Worm (Caenorhabditis elegans) whole organism, L4/young adult: ENCODE results near the gene pfk-1.2.

Experiments used
- W03F9.2 ChIP-seq: fragments of 150-350 bp; optimal IDR thresholded peaks from 2 replicates; lab custom pipeline; 2014; ENCODE audit warnings: missing biosample characterization, missing genetic modification characterization
- dao-5 ChIP-seq: sonication (generic microtip); optimal IDR thresholded peaks from 2 replicates; lab custom pipeline; 2016; ENCODE audit warnings: missing genotype, missing genetic modification characterization, moderate library complexity, missing compliant biosample characterization
- him-1 ChIP-seq: sonication (generic microtip); optimal IDR thresholded peaks from 2 replicates; lab custom pipeline; 2016; ENCODE audit warnings: missing genotype, missing genetic modification reagents, missing genetic modification characterization, missing compliant biosample characterization

pfk-1.2 gene

DNA sequence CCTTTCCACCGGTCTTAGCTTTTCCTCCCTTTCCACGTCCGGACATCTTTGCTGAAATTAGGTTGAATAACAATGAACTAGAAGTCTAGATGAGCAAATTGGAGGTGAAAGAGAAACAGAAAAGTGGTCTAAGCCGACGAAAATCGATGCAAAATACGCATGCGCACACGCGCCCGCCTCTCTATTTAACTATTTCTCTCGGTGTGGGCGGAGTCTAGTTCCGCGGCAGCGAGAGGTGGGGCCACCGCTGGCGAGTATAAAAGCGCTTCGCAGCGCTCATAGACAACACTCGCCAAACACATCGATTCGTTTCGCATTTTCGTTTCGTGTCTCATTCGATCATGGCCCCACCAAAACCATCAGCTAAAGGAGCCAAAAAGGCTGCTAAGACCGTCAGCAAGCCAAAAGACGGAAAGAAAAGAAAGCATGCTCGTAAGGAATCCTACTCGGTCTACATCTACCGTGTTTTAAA lies 13.7 kb downstream of the pfk-1.2 start, which contains the start of the genes his-35 and his-41:
his-35 (minus strand) TSS at position 51 of the 472 bp plus-strand sequence.
his-41 (plus strand) TSS at position 299 of the 472 bp plus-strand sequence.
- TF ChIP-seq him-1 (tag; lab: Kevin White, UChicago) (no peak), W03F9.2 (tag; lab: Kevin White, UChicago) (no peak), dao-5 (tag; lab: Kevin White, UChicago) (no peak)

DNA sequence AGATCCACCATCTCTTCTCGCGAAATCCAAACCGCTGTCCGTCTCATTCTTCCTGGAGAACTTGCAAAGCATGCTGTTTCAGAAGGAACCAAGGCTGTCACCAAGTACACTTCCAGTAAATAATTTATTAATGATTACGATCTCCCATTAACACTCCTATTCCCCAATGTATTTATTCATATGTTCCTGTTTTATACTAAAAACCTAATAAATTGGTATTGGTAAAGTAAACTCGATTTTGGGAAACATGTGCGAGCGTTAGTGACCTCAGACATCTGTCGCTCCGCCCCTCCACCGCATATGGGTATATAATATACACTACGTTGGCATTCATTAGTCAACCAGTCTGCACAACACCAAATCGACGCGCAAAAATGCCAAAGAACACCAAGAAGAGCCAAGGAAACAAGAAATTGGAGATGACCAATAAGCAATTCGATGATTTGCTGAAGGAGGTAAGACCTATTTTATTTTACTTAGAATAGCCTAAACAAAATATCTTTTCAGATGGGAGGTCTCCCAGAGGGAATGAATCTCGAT lies 14.5 kb downstream of the pfk-1.2 start, which contains the start of gene C50F4.6:
C50F4.6 (plus strand) TSS at position 51 of the 540 bp plus-strand sequence.
- TF ChIP-seq him-1 (tag; lab: Kevin White, UChicago), result no peak
- TF ChIP-seq dao-5 (tag; lab: Kevin White, UChicago), result no peak
- TF ChIP-seq W03F9.2 (tag; lab: Kevin White, UChicago), result no peak

DNA sequence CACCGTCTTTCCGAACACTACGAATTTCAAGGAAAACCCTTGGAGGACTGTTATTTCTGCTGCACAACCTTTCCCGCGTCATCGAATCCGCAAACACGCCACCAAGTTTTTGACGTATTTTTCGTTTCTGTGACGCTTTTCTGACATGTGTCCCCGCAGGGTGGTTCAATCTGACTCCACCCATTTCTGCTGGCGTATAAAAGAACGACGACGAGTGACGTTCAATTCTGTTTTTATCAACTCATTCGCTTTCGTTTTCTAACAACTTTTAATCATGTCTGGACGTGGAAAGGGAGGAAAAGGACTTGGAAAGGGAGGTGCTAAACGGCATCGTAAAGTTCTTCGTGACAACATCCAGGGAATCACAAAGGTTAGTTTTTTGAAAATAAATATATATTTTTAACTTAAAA lies 15.3 kb downstream of the pfk-1.2 start, which contains the start of gene his-37:
his-37 (plus strand) TSS at position 246 of the 410 bp plus-strand sequence.
- TF ChIP-seq dao-5 (tag; lab: Kevin White, UChicago) (peak; percentile 37), him-1 (tag; lab: Kevin White, UChicago) (peak; percentile 96), W03F9.2 (tag; lab: Kevin White, UChicago) (peak; percentile 97)

DNA sequence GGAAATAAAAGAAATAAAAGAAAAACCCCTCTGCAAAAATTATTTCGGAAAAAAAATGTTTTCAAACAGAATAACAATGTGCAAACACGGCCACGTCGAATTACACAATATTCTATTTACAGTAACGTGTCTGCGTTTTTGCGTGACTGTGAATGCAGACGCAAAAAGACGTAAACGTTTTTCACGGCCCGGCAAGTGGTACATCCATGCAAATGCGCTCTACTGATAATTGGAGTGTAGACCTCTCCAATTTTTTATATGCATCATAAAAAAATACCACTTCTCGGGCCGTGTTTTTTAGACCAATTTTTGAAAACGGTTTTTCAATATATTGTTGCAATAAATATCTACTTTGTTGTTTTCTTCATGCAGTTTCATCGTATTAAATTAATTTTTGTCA lies 17.9 kb downstream of the pfk-1.2 start, which contains the start of gene nstp-10:
nstp-10 (minus strand) TSS at position 378 of the 400 bp plus-strand sequence.
- TF ChIP-seq W03F9.2 (tag; lab: Kevin White, UChicago) (peak; percentile 65), dao-5 (tag; lab: Kevin White, UChicago) (no peak), him-1 (tag; lab: Kevin White, UChicago) (no peak)

DNA sequence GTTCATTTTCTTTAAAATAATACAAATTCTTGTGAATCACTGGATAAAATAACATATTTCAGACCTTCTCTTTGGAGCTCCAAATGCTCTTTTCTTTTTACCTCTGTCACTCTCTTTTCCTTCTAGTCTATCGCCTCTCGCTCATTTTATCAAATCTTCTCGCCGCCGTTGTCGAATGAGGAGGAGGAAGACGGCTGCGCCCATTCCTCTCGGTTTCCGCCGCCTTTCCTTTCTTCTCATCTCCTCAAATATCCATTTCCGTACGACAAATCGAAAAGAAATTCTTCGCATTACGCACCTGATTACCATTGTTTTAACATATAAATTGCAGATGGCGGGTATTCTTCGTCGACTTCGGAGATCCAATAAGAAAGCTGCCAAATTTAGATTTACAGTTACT lies 18.7 kb downstream of the pfk-1.2 start, which contains the start of gene ehbp-1:
ehbp-1 (plus strand) TSS at position 332 of the 400 bp plus-strand sequence.
- no peak for TF ChIP-seq W03F9.2 (tag; lab: Kevin White, UChicago)
- no peak for TF ChIP-seq him-1 (tag; lab: Kevin White, UChicago)
- TF ChIP-seq dao-5 (tag; lab: Kevin White, UChicago), result no peak

DNA sequence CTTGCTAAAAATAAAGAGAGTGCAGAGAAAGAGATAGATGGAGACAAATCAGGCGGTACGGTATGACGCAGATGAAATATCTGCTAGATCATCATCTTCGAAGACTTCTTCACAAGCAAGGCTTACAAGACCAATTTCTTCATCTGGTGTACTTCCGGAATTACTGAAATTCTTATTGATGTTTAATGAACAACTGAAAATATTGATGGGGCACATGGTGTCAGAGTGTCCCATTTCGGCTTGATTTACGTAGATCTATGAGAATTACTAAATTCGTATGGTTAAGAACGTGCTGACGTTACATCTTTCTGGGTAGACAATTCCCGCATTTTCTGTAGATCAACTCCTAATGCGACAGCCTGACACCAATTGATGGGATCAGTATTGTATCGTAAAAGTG lies 25.1 kb downstream of the pfk-1.2 start:
- TF ChIP-seq W03F9.2 (tag; lab: Kevin White, UChicago) (no peak), him-1 (tag; lab: Kevin White, UChicago) (no peak), dao-5 (tag; lab: Kevin White, UChicago) (no peak)

DNA sequence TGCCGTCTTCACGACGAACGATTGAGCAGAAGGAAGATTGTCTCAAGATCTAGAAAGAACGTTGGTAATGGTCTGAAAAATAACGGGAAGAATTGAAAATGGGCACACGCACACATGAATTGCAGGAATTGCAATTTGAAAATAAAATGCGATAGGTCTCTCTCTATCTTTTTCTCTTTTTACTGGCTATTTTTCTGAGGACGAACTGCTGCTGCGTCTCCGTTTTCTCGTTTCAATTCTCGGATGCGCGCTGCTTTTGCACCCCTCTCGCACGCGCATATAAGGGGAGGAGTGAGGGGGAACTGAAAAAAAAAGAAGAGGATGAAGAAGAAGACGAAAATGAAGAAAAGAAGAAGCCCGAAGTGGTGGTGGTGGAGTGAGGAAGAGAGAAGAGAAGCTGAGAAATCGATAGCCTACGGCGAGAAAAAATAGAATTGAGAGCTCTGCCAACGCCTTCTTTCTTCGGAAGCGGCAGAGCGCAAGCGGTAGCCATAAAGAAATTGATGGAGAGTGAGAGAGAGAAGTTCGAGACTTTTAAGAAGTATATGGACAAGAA lies 30.1 kb downstream of the pfk-1.2 start, which contains the start of gene rgef-1:
rgef-1 (minus strand) TSS at position 51 of the 556 bp plus-strand sequence.
- TF ChIP-seq W03F9.2 (tag; lab: Kevin White, UChicago), result no peak
- TF ChIP-seq him-1 (tag; lab: Kevin White, UChicago), result peak; percentile 61

DNA sequence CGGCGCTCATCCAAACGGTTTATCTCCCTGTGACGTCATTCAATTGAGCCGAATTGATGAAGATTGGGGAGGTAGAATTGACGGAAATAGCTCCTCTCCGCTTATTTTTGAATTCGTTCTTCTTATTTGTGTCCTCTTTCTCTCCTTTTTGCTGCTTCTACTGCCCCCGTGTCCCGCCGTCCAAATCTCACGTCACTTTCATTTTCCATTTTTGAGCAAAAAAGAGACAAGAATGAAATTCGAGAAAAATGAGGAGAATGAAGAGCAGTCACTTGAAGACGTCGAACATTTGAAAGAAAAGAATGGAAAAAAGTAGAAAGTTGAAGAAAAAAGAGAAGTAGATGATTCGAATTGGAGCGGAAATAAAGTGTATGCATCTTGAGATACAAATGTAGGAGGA lies 32.0 kb downstream of the pfk-1.2 start:
- no peak for TF ChIP-seq W03F9.2 (tag; lab: Kevin White, UChicago)
- no peak for TF ChIP-seq him-1 (tag; lab: Kevin White, UChicago)
- no peak for TF ChIP-seq dao-5 (tag; lab: Kevin White, UChicago)

DNA sequence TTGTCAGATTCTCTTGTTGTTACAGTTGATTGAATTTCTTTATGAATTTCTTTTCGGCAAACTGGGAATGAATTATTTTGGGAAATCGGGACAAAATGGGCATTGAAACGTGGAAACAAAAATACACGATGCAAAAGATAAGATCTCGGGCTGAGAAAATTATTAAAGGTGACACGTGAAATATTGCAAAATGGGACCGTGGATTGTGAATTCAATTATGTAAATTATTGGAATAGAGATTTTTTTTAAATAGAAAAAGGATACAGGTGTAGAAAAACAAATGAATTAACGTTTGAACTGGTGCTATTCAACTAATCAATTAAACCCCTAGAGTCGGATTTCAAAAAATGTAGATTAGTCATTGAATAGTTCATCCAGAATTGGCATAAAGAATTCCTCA lies 37.1 kb downstream of the pfk-1.2 start, which contains the start of gene F25B3.4:
F25B3.4 (minus strand) TSS at position 101 of the 400 bp plus-strand sequence.
- no peak for TF ChIP-seq him-1 (tag; lab: Kevin White, UChicago)
- TF ChIP-seq W03F9.2 (tag; lab: Kevin White, UChicago), result no peak
- no peak for TF ChIP-seq dao-5 (tag; lab: Kevin White, UChicago)

DNA sequence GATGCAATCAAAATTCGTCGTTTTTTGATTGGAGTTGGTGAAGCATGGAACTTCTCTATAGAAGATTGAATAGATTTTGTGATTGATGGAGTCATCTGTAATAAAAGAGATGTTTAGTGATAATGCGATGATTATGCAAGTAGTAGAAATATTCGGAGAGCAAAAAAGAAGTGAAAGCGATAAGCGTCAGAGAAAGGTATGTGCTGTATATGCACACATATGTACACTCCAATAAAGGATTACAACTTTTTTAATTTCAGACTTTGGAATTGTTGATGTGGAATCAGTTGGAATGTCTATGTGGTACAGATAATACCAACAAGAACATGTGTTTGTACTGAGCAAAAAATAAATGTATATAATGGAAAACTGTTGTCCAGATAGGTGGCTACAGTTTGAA lies 38.6 kb downstream of the pfk-1.2 start, which contains the start of gene F25B3.5:
F25B3.5 (minus strand) TSS at position 101 of the 400 bp plus-strand sequence.
- no peak for TF ChIP-seq dao-5 (tag; lab: Kevin White, UChicago)
- TF ChIP-seq him-1 (tag; lab: Kevin White, UChicago), result no peak
- no peak for TF ChIP-seq W03F9.2 (tag; lab: Kevin White, UChicago)

DNA sequence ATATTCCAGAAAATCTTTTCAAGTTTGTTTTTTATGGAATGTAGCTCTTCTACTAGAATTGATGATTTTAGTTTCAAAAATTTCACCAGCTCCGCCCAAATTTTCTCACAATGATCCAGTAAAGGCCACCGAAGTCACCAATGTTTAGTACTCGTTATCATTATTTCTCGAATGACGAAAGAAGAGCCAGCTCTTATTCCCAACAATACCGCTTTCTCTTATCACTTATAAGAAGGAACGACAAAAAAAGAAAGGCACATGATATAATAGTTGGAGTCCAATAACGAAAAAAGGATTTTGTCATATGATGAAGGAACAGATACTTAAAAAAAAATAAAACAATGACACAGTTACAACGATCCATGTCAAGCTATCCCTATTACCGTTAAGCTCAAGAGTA lies 39.5 kb downstream of the pfk-1.2 start:
- TF ChIP-seq W03F9.2 (tag; lab: Kevin White, UChicago) (no peak), dao-5 (tag; lab: Kevin White, UChicago) (no peak), him-1 (tag; lab: Kevin White, UChicago) (no peak)

DNA sequence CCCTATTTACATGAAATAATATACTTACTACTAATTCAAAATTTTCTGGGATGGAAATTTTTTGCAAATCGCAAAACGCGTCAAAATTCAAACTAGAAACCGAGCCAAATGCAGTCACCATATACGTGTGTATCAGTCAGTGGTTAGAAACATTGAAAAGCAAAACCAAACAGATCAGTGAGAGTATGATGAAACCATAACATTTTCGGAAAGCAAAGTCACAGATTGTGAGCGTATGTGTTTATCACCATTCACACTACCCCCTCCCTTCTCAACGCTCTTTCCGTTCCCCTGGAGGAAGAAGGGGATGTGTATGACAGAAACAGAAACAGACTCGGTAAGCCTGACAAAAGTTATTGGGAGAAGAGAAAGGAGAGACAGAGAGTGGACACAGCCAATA lies 40.1 kb downstream of the pfk-1.2 start:
- TF ChIP-seq W03F9.2 (tag; lab: Kevin White, UChicago) (no peak), dao-5 (tag; lab: Kevin White, UChicago) (no peak), him-1 (tag; lab: Kevin White, UChicago) (no peak)

DNA sequence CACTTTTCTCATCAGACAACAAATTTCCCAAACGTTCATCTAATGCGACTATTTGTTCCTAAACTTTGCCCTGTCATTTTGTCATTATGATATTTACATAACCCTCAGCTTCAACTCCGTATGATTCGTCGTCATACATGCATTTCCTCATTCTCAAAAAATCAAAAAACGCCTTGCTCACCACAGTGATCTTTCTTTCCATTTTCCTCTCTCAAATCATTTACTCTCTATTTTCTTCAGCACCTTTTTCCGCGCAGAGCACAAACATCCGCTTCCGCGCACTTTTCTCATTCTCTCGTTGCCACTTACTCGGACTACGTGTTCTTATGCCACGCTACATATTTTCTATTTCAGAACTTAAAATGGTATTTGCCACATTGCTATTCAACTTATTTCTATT lies 45.4 kb downstream of the pfk-1.2 start, which contains the start of gene F25B3.2:
F25B3.2 (plus strand) TSS at position 301 of the 400 bp plus-strand sequence.
- TF ChIP-seq dao-5 (tag; lab: Kevin White, UChicago), result no peak
- TF ChIP-seq him-1 (tag; lab: Kevin White, UChicago), result no peak
- TF ChIP-seq W03F9.2 (tag; lab: Kevin White, UChicago), result no peak
